Worm (Caenorhabditis elegans): ENCODE results near the gene jmjd-2.
A peak's percentile ranks its signal among the peaks of the same experiment; 100 is the strongest.

Gene jmjd-2

ce11 chrII:14251400-14251940 is 8.1 kb upstream of the jmjd-2 start (continued):
- TF ChIP-seq lin-13 (GFP tag; optimal IDR thresholded peaks at IDR 0.05) (peak; percentile 37), irx-1 (tag; optimal IDR thresholded peaks at IDR 0.05) (peak; percentile 92), mab-9 (GFP tag; IDR thresholded peaks at IDR 0.05) (peak; percentile 65), aly-2 (tag; optimal IDR thresholded peaks at IDR 0.05) (peak; percentile 48), ceh-63 (GFP tag; optimal IDR thresholded peaks at IDR 0.05) (no peak), blmp-1 (tag; optimal IDR thresholded peaks at IDR 0.05) (peak; percentile 85)

DNA sequence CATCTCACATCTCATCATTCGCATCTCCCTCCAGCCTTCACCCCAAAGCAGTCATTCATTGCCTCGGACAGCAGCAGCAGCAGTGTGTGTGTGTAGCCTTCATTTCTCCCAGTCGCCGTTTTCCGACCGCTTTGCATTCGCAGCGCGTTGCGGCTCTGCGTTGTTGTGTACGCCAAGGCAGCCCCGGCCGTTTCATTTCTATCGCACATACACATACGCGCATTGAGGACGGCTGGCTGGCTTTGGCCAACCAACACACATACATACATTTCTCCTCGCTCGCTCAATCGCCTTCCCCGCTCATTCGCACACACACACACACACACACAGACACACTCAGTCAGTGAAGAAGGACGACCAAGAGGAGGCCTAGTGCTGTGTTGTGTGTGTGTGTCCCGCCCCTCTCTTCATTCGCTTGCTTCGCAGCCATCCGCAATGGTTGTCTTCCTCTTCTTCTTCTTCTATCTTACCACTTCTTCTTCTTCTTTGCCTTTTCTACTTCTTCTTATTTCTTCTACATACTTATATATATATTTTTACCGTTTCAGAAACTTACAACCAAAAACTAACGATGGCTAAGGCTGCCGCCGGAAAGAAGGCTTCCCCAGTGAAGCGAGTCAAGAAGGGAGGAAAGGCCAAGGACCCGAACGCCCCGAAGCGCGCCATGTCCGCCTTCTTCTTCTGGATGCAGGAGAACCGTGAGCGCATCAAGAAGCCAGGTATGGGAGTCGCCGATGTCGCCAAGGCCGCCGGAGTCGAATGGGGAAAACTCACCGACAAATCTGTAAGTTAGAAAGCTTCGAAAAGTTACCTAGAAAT is 7.0 kb upstream of the jmjd-2 start, which contains the start of gene hmg-1.1:
TSS of gene hmg-1.1 (plus strand) at position 549 of the 819 bp plus-strand sequence.
- TF ChIP-seq hpl-2 (GFP tag; optimal IDR thresholded peaks at IDR 0.05) (no peak), efl-1 (optimal IDR thresholded peaks at IDR 0.05) (peak; percentile 74 to 79), efl-1 (GFP tag; optimal IDR thresholded peaks at IDR 0.05 in 1 of 2) (peak; percentile 47 to 94), jun-1 (tag; optimal IDR thresholded peaks at IDR 0.05) (peak; percentile 65), skn-1 (tag; optimal IDR thresholded peaks at IDR 0.05) (no peak), nhr-47 (tag; optimal IDR thresholded peaks at IDR 0.05) (peak; percentile 67), hlh-17 (GFP tag; optimal IDR thresholded peaks at IDR 0.05; ENCODE audit: borderline replicate concordance) (no peak), unc-62 (GFP tag; optimal IDR thresholded peaks at IDR 0.05) (no peak), nhr-12 (tag; optimal IDR thresholded peaks at IDR 0.05) (no peak), nhr-85 (tag) (peak; percentile 14), unc-130 (tag; optimal IDR thresholded peaks at IDR 0.05) (peak; percentile 43), alr-1 (tag; optimal IDR thresholded peaks at IDR 0.05; ENCODE audit: borderline replicate concordance) (no peak), isw-1 (GFP tag; IDR thresholded peaks at IDR 0.05) (peak; percentile 12; the same call in 1 of the 2 replicates), sox-4 (tag; optimal IDR thresholded peaks at IDR 0.05) (no peak), F16B12.6 (tag; optimal IDR thresholded peaks at IDR 0.05) (peak; percentile 38), pqm-1 (tag; optimal IDR thresholded peaks at IDR 0.05) (no peak), mep-1 (tag; optimal IDR thresholded peaks at IDR 0.05) (peak; percentile 74), nhr-71 (tag; optimal IDR thresholded peaks at IDR 0.05) (peak; percentile 83), ceh-63 (GFP tag; optimal IDR thresholded peaks at IDR 0.05) (no peak), sptf-1 (tag; optimal IDR thresholded peaks at IDR 0.05) (no peak), nhr-28 (tag; optimal IDR thresholded peaks at IDR 0.05) (no peak), Y116A8C.19 (tag; optimal IDR thresholded peaks at IDR 0.05; ENCODE audit: borderline replicate concordance) (no peak), lin-39 (tag; optimal IDR thresholded peaks at IDR 0.05) (no peak), dpl-1 (GFP tag; optimal IDR thresholded peaks at IDR 0.05) (peak; percentile 54 to 64 (median 64)), ceh-88 (GFP tag; IDR thresholded peaks at IDR 0.05) (no peak; the same call in 1 of the 2 replicates), irx-1 (tag; optimal IDR thresholded peaks at IDR 0.05) (peak; percentile 18), ces-1 (GFP tag; optimal IDR thresholded peaks at IDR 0.05) (no peak), unc-86 (tag; optimal IDR thresholded peaks at IDR 0.05) (peak; percentile 64), swsn-7 (tag; optimal IDR thresholded peaks at IDR 0.05) (peak; percentile 77), lin-14 (GFP tag; optimal IDR thresholded peaks at IDR 0.05) (peak; percentile 90), ets-5 (GFP tag; IDR thresholded peaks at IDR 0.05) (no peak), hlh-4 (tag; optimal IDR thresholded peaks at IDR 0.05) (no peak), blmp-1 (tag; optimal IDR thresholded peaks at IDR 0.05) (peak; percentile 71), nhr-77 (tag; optimal IDR thresholded peaks at IDR 0.05) (peak; percentile 89), tbx-2 (tag; optimal IDR thresholded peaks at IDR 0.05) (peak; percentile 70), fkh-4 (tag; optimal IDR thresholded peaks at IDR 0.05; ENCODE audit: borderline replicate concordance) (no peak), nhr-90 (tag; optimal IDR thresholded peaks at IDR 0.05; ENCODE audit: poor library complexity) (peak; percentile 64), fos-1 (tag; optimal IDR thresholded peaks at IDR 0.05) (peak; percentile 56), C04F5.9 (tag; optimal IDR thresholded peaks at IDR 0.05) (no peak), ama-1 (optimal IDR thresholded peaks at IDR 0.05) (no peak), xbp-1 (tag; optimal IDR thresholded peaks at IDR 0.05) (peak; percentile 57), unc-98 (GFP tag; IDR thresholded peaks at IDR 0.05) (no peak; the same call in 1 of the 2 replicates), rnt-1 (tag; optimal IDR thresholded peaks at IDR 0.05) (peak; percentile 54), ceh-8 (GFP tag; optimal IDR thresholded peaks at IDR 0.05) (peak; percentile 71), zag-1 (tag; optimal IDR thresholded peaks at IDR 0.05) (no peak), C16A3.4 (tag; optimal IDR thresholded peaks at IDR 0.05) (peak; percentile 60)
